Worm (Caenorhabditis elegans): Measurements from ENCODE around the gene str-43.

str-43 gene

DNA sequence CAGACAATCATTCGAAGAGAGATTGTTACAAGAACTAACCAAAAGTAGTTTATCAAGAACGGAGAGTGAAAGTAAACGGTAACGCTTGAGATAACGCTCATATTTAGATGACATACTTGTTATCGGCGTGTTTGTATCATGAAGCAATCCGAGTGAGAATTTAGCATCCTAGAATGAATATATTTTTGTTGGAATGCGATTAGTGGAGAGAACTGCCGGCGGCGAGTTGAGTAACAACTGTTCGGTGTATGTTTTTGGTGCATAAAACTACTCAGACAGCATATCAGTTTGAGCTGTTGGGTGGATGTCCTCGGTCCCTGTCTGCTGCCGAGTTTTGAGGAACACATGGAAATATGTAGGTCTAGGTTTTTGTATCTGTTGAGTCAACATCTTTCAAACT is 18.4 kb downstream of the str-43 start, which contains the start of gene T23D5.3:
Gene T23D5.3, minus strand, starts transcription at position 101 of the 400 bp plus-strand sequence.
- TF ChIP-seq B0336.3 (GFP tag; IDR thresholded peaks at IDR 0.05) (no peak), hlh-12 (tag; optimal IDR thresholded peaks at IDR 0.05) (no peak), madf-6 (GFP tag; IDR thresholded peaks at IDR 0.05) (no peak), tlf-1 (GFP tag; optimal IDR thresholded peaks at IDR 0.05) (no peak), bed-2 (GFP tag; IDR thresholded peaks at IDR 0.05) (no peak), mel-28 (tag; optimal IDR thresholded peaks at IDR 0.05; ENCODE audit: borderline replicate concordance) (no peak)

DNA sequence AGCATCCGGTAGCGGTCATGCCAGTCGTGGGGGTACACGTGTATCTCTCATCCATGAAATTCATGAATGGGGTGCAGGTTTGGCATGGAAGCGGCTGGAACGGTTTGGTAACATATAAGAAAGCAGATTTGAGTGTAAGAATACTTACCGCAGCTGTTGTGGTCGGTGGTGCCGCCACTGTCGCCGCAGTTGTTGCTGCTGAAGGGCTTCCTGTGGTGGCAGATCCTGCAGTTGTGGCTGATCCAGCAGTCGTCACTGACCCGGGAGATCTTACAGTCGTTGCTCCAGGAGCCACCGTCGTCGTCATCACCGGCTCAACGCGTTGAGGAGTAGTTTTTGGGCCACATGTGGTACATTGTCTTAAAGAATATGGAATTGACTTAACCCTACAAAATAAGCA is 18.9 kb downstream of the str-43 start:
- TF ChIP-seq ceh-91 (GFP tag; IDR thresholded peaks at IDR 0.05) (no peak), zfh-2 (GFP tag; conservative IDR thresholded peaks at IDR 0.05) (peak; percentile 79)

DNA sequence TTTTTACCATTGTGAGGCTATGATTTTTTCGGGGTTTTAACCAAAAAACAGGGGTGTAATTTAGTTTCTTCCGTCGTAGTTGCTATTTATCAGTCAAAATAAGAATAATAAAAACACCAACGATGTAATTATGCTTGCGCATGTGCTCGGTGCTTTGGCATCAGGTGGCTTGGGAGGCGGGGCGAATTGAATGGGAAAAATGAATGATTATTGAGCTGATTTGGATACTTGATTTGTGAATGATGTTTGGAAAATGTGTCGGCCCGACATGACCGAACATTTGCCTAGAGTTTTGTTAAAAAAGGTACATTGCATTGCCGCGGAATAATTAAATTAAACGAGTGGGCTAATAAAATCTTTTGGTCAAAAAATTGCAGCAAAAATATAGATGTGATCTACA is 19.7 kb downstream of the str-43 start, which contains the start of gene str-38:
Gene str-38, minus strand, starts transcription at position 101 of the 400 bp plus-strand sequence.
- TF ChIP-seq F49E8.2 (tag; optimal IDR thresholded peaks at IDR 0.05; ENCODE audit: insufficient read depth) (no peak), hmg-20 (GFP tag; IDR thresholded peaks at IDR 0.05) (no peak), ceh-27 (GFP tag; optimal IDR thresholded peaks at IDR 0.05) (no peak), ceh-79 (tag; optimal IDR thresholded peaks at IDR 0.05) (no peak), hrde-1 (tag; optimal IDR thresholded peaks at IDR 0.05; ENCODE audit: borderline replicate concordance) (no peak)

DNA sequence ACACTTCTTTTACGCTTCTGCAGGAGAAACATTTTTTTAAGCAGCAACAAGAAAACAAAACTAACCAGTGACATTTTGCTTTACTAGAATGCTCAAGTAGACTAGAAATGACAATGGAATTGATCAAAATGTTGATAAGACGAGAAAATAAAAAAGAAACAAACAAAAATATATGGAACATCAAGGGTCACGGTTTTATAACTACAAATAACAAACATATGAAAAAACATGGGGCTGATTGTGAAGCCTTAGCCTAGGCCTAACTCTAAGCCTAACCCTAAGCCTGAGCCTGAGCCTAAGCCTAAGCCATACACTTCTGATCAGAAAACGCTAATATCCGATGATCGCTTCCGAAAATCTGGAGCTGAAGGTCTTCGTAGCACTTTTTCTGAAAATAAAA is 21.5 kb downstream of the str-43 start, which contains the start of gene Y6E2A.10:
Gene Y6E2A.10, minus strand, starts transcription at position 101 of the 400 bp plus-strand sequence.
- TF ChIP-seq ztf-6 (GFP tag; IDR thresholded peaks at IDR 0.05) (no peak), tbp1 (GFP tag; optimal IDR thresholded peaks at IDR 0.05) (no peak), nhr-179 (tag; optimal IDR thresholded peaks at IDR 0.05) (no peak), egrh-3 (GFP tag; IDR thresholded peaks at IDR 0.05) (no peak), egl-44 (GFP tag; IDR thresholded peaks at IDR 0.05) (no peak), repo-1 (tag; optimal IDR thresholded peaks at IDR 0.05) (no peak), T26A5.8 (tag; optimal IDR thresholded peaks at IDR 0.05) (no peak)

DNA sequence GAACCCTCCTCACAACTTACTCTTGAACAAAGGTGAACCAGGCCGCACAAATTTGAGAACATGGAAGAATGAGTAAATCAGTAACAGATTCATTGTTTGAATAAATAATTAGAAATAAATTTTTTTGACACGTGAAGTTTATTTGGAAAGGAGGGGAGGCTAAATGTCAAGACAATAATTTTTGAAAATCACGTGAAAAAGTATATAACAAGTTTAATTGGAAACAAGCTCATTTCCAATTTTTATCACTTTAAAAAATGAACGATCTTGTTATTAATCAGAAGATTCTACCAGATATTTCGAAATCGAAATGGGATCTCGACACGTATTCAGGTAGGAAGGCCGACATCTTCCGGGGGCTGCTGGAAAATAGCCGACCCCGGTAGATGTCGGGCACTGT is 25.3 kb downstream of the str-43 start, which contains the start of the genes irld-57 and sfxn-1.3:
Gene irld-57, minus strand, starts transcription at position 101 of the 400 bp plus-strand sequence.
Gene sfxn-1.3, plus strand, starts transcription at position 232 of the 400 bp plus-strand sequence.
- TF ChIP-seq hsf-1 (GFP tag; IDR thresholded peaks at IDR 0.05) (no peak), B0336.3 (GFP tag; IDR thresholded peaks at IDR 0.05) (no peak), akir-1 (GFP tag; optimal IDR thresholded peaks at IDR 0.05) (no peak), mxl-1 (tag; optimal IDR thresholded peaks at IDR 0.05) (no peak), tbp1 (GFP tag; optimal IDR thresholded peaks at IDR 0.05) (no peak), Y95B8A.8 (GFP tag; IDR thresholded peaks at IDR 0.05) (no peak), nhr-120 (GFP tag; IDR thresholded peaks at IDR 0.05) (no peak), K11D2.4 (GFP tag; IDR thresholded peaks at IDR 0.05) (no peak), pbrm-1 (GFP tag; IDR thresholded peaks at IDR 0.05) (no peak), D2030.7 (GFP tag; IDR thresholded peaks at IDR 0.05) (no peak), tbx-9 (tag; optimal IDR thresholded peaks at IDR 0.05; ENCODE audit: borderline replicate concordance) (no peak), xnd-1 (tag; optimal IDR thresholded peaks at IDR 0.05) (no peak), rpc-1 (optimal IDR thresholded peaks at IDR 0.05) (no peak), rpc-1 (tag; optimal IDR thresholded peaks at IDR 0.05) (no peak), T26A5.8 (tag; optimal IDR thresholded peaks at IDR 0.05) (no peak), hmg-1.2 (GFP tag; IDR thresholded peaks at IDR 0.05) (no peak), ekl-4 (GFP tag; IDR thresholded peaks at IDR 0.05) (no peak), rcor-1 (GFP tag; IDR thresholded peaks at IDR 0.05) (no peak), pha-4 (tag; optimal IDR thresholded peaks at IDR 0.05) (no peak), ztf-26 (tag; optimal IDR thresholded peaks at IDR 0.05) (no peak), F55B11.4 (tag; optimal IDR thresholded peaks at IDR 0.05; ENCODE audit: borderline replicate concordance, insufficient read depth) (no peak)

Measured in whole organism, young adult.